Worm (Caenorhabditis elegans): ENCODE measurements around the gene rbm-28.

- TF ChIP-seq flt-1 (GFP tag; IDR thresholded peaks at IDR 0.05), result no peak
- no peak for TF ChIP-seq ama-1 (optimal IDR thresholded peaks at IDR 0.05)
- TF ChIP-seq sea-1 (GFP tag; conservative IDR thresholded peaks at IDR 0.05), result no peak
- TF ChIP-seq F13C5.2 (tag; optimal IDR thresholded peaks at IDR 0.05), result no peak
- no peak for TF ChIP-seq hmg-4 (GFP tag; optimal IDR thresholded peaks at IDR 0.05)
- TF ChIP-seq aly-1 (tag; optimal IDR thresholded peaks at IDR 0.05), result no peak
- TF ChIP-seq hnd-1 (tag; optimal IDR thresholded peaks at IDR 0.05), result no peak
- no peak for TF ChIP-seq tra-4 (tag; optimal IDR thresholded peaks at IDR 0.05)
- no peak for TF ChIP-seq scrt-1 (GFP tag; IDR thresholded peaks at IDR 0.05)
Observed at ce11 chrII:14851483-14851882, 5.6 kb upstream of the rbm-28 start, which contains the start of gene R05H10.1.

Data from whole organism, early embryonic.